Fruit fly (Drosophila melanogaster): ENCODE results near the gene CG43184.

CG43184 gene

DNA sequence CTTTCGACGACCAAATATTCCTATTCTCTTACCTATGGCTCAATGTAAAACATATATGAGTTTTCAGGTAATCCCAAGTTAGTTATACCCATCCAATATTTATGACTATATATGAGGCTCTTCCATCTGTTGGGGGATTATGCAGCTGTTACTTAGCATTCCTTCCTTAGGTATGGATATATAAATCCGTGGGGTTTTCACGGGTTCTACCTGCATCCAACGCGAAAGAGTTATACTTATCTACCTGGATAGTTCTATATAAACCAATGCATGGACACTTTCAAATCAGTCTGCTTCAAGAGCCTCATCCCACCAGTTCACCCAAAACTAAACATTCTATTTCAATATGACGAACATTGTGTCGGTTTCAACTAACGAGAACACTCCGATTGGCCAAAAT lies at the start of gene CG43184:
CG43184 (plus strand) TSS at position 301 of the 400 bp plus-strand sequence.
- no peak for TF ChIP-seq CG33017 (tag; optimal IDR thresholded peaks at IDR 0.05)
- no peak for TF ChIP-seq cic (GFP tag; optimal IDR thresholded peaks at IDR 0.05)
- no peak for TF ChIP-seq pad (GFP tag; optimal IDR thresholded peaks at IDR 0.05)
- no peak for TF ChIP-seq Crg-1 (GFP tag; optimal IDR thresholded peaks at IDR 0.05)
- TF ChIP-seq cnc (optimal IDR thresholded peaks at IDR 0.05), result no peak
- TF ChIP-seq ovo (GFP tag; optimal IDR thresholded peaks at IDR 0.05), result no peak
- no peak for TF ChIP-seq CG5204 (GFP tag; optimal IDR thresholded peaks at IDR 0.05)
- TF ChIP-seq Hr96 (GFP tag; optimal IDR thresholded peaks at IDR 0.05), result no peak
- TF ChIP-seq kay (GFP tag; ENCODE audit: borderline replicate concordance), result no peak
- TF ChIP-seq CG11617 (GFP tag; optimal IDR thresholded peaks at IDR 0.05), result no peak
- no peak for TF ChIP-seq CG12768 (GFP tag; optimal IDR thresholded peaks at IDR 0.05)
- TF ChIP-seq tj (GFP tag; optimal IDR thresholded peaks at IDR 0.05), result no peak
- TF ChIP-seq Mnt (GFP tag; optimal IDR thresholded peaks at IDR 0.05), result no peak
- no peak for TF ChIP-seq CG7045 (GFP tag; optimal IDR thresholded peaks at IDR 0.05)
- no peak for TF ChIP-seq CG1620 (GFP tag; optimal IDR thresholded peaks at IDR 0.05)
- no peak for TF ChIP-seq CG14711 (tag; optimal IDR thresholded peaks at IDR 0.05)

DNA sequence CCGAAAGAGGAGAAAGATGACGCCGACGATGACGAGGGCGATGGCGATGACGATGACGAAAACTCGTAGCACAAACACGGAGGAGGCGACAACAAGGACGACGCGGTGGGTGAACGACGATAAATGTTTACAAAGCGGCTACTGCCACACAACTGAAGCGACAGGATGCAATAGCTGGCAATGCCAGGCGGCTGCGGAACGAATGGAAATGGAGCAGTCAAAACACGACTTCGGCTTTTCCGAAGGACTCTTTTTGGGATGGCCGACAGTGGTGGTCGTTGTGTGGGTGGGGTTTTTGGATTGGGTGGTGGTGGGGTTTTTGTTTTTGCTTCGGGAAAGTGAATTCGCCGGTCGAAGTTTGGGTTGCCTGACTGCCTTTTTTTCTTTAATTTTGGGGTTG lies 34.3 kb upstream of the CG43184 start, which contains the start of gene bru3:
bru3 (minus strand) TSS at position 143 of the 400 bp plus-strand sequence.
- TF ChIP-seq Mnt (GFP tag; optimal IDR thresholded peaks at IDR 0.05) (no peak), CG11617 (GFP tag; optimal IDR thresholded peaks at IDR 0.05) (no peak), CG14711 (tag; optimal IDR thresholded peaks at IDR 0.05) (no peak), CG5204 (GFP tag; optimal IDR thresholded peaks at IDR 0.05) (no peak), Hr96 (GFP tag; optimal IDR thresholded peaks at IDR 0.05) (no peak), toe (GFP tag; optimal IDR thresholded peaks at IDR 0.05) (no peak), CG7101 (tag; optimal IDR thresholded peaks at IDR 0.05) (no peak), bab1 (GFP tag; optimal IDR thresholded peaks at IDR 0.05) (no peak), Crg-1 (GFP tag; optimal IDR thresholded peaks at IDR 0.05) (no peak), pad (GFP tag; optimal IDR thresholded peaks at IDR 0.05) (no peak), ovo (GFP tag; optimal IDR thresholded peaks at IDR 0.05) (no peak), tj (GFP tag; optimal IDR thresholded peaks at IDR 0.05) (no peak), cic (GFP tag; optimal IDR thresholded peaks at IDR 0.05) (no peak), CG12768 (GFP tag; optimal IDR thresholded peaks at IDR 0.05) (no peak), Clk (GFP tag; optimal IDR thresholded peaks at IDR 0.05) (no peak)

DNA sequence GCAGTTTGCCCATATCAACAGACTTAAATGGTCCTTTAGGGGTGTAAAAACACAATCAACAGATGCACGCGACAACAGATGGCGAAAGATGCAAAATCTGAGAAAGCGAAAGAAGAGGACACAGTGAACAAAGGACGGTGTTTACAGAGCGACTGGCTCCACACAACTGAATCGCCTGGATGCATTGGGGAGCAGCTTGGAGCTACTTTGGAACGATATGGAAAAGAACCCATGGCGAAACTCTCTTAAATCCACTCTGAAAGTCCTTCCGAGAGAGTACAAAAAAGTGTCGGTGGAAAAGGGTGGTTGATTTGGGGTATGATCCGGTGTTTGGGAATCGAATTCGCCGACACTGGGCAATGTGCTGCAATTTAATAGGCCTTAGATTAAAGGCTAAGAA lies 3.2 kb downstream of the CG43184 start:
- TF ChIP-seq bab1 (GFP tag; optimal IDR thresholded peaks at IDR 0.05) (no peak), cnc (optimal IDR thresholded peaks at IDR 0.05) (no peak), CG5204 (GFP tag; optimal IDR thresholded peaks at IDR 0.05) (no peak), pad (GFP tag; optimal IDR thresholded peaks at IDR 0.05) (no peak), tj (GFP tag; optimal IDR thresholded peaks at IDR 0.05) (no peak), CG11617 (GFP tag; optimal IDR thresholded peaks at IDR 0.05) (no peak), Mnt (GFP tag; optimal IDR thresholded peaks at IDR 0.05) (no peak)

DNA sequence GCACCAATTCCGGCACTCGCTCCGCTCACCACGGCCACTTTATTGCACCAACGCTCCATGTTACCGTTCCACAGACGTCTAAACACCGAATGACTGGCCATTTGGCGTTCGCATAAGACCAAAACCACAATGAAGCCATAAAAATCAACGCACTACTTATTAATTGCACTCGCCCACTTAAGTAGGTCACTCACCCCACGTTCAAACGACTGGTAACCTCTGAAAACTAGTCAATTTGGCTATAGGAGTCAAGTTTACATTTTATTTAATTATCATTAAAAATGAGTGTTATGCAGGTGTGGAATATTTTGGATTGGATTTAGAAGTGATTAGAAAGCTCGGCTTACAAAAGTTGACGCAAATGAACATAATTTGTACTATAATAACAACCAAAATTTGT lies 4.6 kb downstream of the CG43184 start, which contains the start of gene CG8757:
CG8757 (minus strand) TSS at position 101 of the 400 bp plus-strand sequence.
- no peak for TF ChIP-seq CG7045 (GFP tag; optimal IDR thresholded peaks at IDR 0.05)
- no peak for TF ChIP-seq cic (GFP tag; optimal IDR thresholded peaks at IDR 0.05)
- no peak for TF ChIP-seq Mnt (GFP tag; optimal IDR thresholded peaks at IDR 0.05)
- TF ChIP-seq bab1 (GFP tag; optimal IDR thresholded peaks at IDR 0.05), result no peak
- TF ChIP-seq tj (GFP tag; optimal IDR thresholded peaks at IDR 0.05), result no peak
- no peak for TF ChIP-seq CG7101 (tag; optimal IDR thresholded peaks at IDR 0.05)
- no peak for TF ChIP-seq CG12768 (GFP tag; optimal IDR thresholded peaks at IDR 0.05)
- TF ChIP-seq Clk (GFP tag; optimal IDR thresholded peaks at IDR 0.05), result no peak
- TF ChIP-seq CG14711 (tag; optimal IDR thresholded peaks at IDR 0.05), result no peak

DNA sequence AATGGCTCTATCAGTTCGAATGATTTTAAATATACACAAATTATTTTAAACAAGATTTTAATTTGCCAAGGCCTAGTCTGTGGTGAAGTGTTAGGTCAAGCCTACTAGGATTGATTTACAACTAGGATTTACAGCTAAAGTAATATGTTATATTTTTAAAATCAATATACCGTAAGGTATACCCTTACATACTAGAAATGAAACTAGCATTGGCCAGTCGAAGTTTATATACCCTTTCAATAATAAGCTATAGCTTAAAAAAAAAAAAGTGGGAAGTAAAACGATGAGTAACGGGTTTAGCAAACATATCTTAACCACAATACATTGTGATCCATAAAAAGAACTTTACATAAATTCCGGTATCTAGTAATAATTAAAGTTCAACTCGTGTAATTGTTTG lies 5.4 kb downstream of the CG43184 start, which contains the start of gene CG8750:
CG8750 (minus strand) TSS at position 101 of the 400 bp plus-strand sequence.
- no peak for TF ChIP-seq CG33017 (tag; optimal IDR thresholded peaks at IDR 0.05)
- no peak for TF ChIP-seq CG14711 (tag; optimal IDR thresholded peaks at IDR 0.05)
- no peak for TF ChIP-seq tj (GFP tag; optimal IDR thresholded peaks at IDR 0.05)
- TF ChIP-seq ovo (GFP tag; optimal IDR thresholded peaks at IDR 0.05), result no peak
- no peak for TF ChIP-seq Mnt (GFP tag; optimal IDR thresholded peaks at IDR 0.05)
- TF ChIP-seq CG7101 (tag; optimal IDR thresholded peaks at IDR 0.05), result no peak
- no peak for TF ChIP-seq CG5204 (GFP tag; optimal IDR thresholded peaks at IDR 0.05)
- TF ChIP-seq CG11617 (GFP tag; optimal IDR thresholded peaks at IDR 0.05), result no peak

DNA sequence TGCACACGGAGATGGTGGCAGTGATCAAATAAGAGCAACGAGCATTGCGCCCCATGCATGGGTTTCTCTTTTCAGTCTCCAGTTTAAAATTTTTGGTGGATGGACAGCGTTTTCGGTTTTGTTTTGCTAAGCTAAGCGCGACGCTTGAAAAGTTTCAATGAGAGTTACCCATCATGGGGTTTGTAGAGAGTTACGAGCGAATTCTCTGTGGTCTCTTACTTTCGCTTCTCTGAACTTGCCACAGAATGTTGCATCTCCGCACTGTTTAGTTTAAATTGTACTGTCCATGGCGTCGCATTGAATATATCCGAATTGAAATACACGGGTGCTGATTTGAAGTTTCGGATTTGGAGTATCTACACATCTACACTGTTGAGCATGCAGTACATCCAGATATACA lies 5.8 kb downstream of the CG43184 start, which contains the start of gene Tsp68C:
Tsp68C (plus strand) TSS at position 301 of the 400 bp plus-strand sequence.
- TF ChIP-seq kay (GFP tag; ENCODE audit: borderline replicate concordance), result no peak
- TF ChIP-seq CG14711 (tag; optimal IDR thresholded peaks at IDR 0.05), result no peak
- TF ChIP-seq tj (GFP tag; optimal IDR thresholded peaks at IDR 0.05), result no peak
- TF ChIP-seq CG5204 (GFP tag; optimal IDR thresholded peaks at IDR 0.05), result no peak

DNA sequence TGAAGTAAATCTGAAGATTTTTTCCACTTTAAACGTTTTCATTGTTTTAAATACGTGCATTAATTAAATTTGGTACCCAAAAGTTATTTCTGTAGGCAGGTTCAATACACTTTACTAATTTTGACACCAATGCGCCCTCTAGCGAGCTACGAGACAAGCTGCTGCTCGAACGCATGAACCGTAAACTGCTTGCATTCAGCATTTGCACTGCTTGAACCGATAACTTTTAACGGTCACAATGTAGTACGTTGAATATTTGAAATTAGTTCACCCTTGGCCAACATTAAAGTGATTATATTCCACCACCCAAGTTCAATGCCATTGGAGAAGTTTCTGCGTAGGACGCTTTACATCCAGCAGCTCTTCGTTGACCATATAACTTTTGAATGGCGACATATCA lies 7.7 kb downstream of the CG43184 start:
- TF ChIP-seq Clk (GFP tag; optimal IDR thresholded peaks at IDR 0.05) (no peak), CG1620 (GFP tag; optimal IDR thresholded peaks at IDR 0.05) (no peak), Hr96 (GFP tag; optimal IDR thresholded peaks at IDR 0.05) (no peak), Crg-1 (GFP tag; optimal IDR thresholded peaks at IDR 0.05) (no peak), CG12768 (GFP tag; optimal IDR thresholded peaks at IDR 0.05) (no peak), CG14711 (tag; optimal IDR thresholded peaks at IDR 0.05) (no peak), CG33017 (tag; optimal IDR thresholded peaks at IDR 0.05) (no peak), Mnt (GFP tag; optimal IDR thresholded peaks at IDR 0.05) (no peak), cic (GFP tag; optimal IDR thresholded peaks at IDR 0.05) (no peak), tj (GFP tag; optimal IDR thresholded peaks at IDR 0.05) (no peak), CG7101 (tag; optimal IDR thresholded peaks at IDR 0.05) (no peak), pad (GFP tag; optimal IDR thresholded peaks at IDR 0.05) (no peak), kay (GFP tag; ENCODE audit: borderline replicate concordance) (no peak), CG11617 (GFP tag; optimal IDR thresholded peaks at IDR 0.05) (no peak), bab1 (GFP tag; optimal IDR thresholded peaks at IDR 0.05) (no peak), ovo (GFP tag; optimal IDR thresholded peaks at IDR 0.05) (no peak), toe (GFP tag; optimal IDR thresholded peaks at IDR 0.05) (no peak), cnc (optimal IDR thresholded peaks at IDR 0.05) (no peak), CG5204 (GFP tag; optimal IDR thresholded peaks at IDR 0.05) (no peak)
